Fruit fly (Drosophila melanogaster) ovary, adult (tissue): ENCODE data around the gene CG13601.

ENCODE experiments used
- CG17801 ChIP-seq: fragments of 200-800 bp; optimal IDR thresholded peaks from 2 replicates; lab custom pipeline; 2019; ENCODE audit warnings: missing biosample characterization, mild to moderate bottlenecking, missing genetic modification characterization, moderate library complexity; ENCODE audit not compliant: partially characterized antibody

Gene CG13601

DNA sequence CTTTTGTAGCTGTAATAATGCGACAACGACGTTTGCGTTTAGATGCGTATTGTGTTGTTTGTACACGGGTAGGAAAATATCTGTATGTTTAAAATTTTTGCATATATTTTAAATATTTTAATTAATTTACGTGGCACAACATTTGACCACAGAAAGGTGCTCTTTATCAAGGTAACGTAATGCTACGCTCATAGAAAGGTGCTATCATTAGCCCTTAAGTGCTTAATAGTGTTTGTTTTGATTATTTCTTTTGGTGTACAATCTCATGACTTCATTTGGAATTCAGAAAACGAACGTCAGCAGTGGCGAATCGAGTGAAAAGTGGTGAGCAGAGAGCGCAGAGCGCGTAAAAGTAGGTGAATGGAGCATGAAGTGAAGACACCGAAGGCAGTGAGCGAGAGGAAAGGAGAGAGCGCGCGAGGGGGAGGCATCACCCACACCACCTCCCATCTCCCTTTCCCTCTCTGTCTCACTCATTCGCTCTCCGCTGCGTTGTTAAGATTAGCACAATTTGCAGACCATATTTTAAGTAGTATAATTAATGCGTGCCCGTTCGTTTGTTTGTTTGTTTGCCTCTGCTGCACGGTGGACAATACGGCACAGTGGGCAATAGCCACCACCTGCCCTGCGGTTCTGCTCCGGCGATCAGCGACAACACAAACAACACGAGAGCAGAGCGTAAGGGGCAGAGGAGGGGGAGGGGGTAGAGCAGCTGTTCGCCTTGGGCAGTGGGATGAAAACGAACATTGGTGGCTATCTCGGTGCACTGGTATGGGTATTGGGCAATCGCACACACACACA lies 5.5 kb downstream of the CG13601 start:
- peak; percentile 75 for TF ChIP-seq CG17801 (GFP tag; lab: Kevin White, UChicago)

DNA sequence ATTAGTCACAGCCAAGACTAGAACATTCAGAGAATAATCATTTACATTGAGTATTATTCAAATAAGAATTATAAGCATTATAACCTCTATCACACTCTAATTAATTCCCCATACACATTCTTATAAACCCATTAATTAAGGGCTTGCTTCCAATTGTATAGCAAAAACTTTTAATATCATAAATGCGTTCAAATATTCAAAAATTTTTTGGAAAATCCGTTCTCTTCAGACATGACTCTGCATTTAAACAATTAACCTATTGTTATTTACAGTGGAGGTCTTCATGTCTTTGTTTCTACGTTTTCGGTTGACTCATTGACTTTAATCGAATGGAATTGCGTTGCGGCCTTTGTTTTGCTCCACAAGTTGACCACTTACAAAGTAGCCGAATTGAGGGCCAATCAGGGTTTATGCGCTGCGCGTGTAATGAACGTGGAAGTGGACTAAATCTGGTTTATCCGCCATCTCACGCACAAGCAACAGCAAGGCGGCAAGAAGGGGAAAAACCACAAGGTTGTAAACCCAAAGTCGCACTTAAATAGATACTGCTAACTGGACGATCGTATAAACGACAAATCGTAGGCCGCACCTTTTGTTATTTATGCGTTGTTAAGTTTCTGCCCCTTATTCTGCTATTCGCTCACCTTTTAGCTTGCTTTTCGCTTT lies 6.4 kb downstream of the CG13601 start:
- peak; percentile 47 for TF ChIP-seq CG17801 (GFP tag; lab: Kevin White, UChicago)

- no peak for TF ChIP-seq CG17801 (GFP tag; lab: Kevin White, UChicago)
Observed at dm6 chr3R:23920387-23920786, 7.0 kb downstream of the CG13601 start.

DNA sequence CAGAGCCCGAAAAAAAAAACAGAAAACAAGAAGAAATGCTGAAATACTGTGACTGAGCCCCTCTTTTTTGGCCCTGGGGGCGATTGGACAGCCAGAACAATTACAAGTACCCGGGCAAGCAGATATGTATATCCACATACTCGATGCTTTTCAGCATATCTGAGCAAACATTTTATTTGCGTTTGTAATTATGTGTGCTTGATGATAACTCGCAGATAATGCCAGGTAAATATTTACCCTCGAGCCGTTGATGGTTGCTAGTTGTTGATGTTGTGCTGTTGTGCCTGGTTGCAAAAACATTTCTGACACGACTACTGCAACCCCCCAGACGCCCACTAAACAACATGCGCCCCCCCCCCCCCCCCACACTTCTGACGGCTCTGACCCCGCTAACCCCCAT lies 8.1 kb downstream of the CG13601 start:
- TF ChIP-seq CG17801 (GFP tag; lab: Kevin White, UChicago), result no peak

DNA sequence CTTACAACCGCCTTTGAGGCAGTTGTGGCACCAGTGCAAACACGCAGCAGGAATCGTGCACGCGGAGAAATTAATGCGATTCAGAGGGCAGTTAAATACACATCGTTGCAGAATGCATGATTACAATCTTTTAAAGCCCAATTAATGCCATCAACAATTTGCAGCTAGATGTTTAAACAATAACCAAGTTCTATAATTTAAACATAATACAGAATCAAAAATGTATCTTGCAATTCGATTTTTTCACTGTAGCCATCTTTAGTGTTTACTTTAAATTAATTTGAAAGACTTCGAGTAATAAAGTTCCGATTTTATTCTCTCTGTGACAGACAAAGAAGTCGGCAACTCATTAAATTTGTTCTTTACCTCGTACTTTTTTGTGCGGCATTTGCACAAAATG lies 11.5 kb downstream of the CG13601 start:
- TF ChIP-seq CG17801 (GFP tag; lab: Kevin White, UChicago), result no peak

- no peak for TF ChIP-seq CG17801 (GFP tag; lab: Kevin White, UChicago)
Observed at dm6 chr3R:23915042-23915428, 12.4 kb downstream of the CG13601 start.

DNA sequence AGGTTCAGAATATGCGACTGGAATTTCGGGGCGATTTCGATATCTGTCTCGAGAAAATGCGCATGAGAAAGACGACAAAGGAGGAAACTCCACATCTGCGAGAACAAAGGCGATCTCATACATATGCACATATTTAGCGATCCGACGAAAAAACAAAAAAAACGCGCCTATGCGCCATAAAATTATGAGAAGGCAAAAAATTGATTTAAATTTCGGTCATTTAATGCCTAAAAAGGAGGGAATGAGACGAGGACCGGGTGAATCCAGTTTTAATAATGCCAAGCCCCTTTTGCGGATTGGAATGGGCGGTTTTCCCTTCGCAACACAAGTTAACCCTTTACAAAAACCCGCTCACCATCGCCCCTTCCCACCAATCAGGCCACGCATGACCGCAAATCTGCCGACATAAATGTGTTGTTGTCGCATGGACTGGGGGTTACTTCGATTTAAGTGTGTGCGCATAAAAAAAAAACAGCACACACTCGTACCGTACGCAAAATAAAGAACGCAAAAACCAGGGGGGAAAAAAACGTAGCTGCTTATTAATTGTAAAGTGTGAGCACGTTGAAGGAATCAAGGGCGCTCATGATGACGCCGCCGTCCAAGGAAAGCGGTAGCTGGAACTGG lies 12.9 kb downstream of the CG13601 start:
- TF ChIP-seq CG17801 (GFP tag; lab: Kevin White, UChicago), result no peak

DNA sequence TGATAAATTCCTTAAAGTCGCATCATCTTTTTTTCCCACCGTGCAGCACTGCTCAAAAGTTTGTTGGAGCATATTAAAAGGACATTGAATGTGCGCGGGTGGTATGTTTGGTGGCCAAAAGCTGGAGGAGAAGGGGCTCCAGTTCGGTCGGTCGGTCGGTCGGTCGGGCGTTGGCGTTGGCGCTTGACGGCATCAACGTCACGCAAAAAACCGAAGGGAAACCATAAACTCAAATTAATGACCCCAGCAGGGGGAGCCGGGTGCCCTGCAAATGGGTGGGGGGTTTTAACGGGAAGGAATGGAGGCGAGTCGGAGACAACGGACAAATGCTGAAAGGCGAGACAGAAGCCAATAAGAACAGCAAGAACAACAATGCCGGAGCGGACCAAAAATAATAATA lies 15.1 kb downstream of the CG13601 start:
- no peak for TF ChIP-seq CG17801 (GFP tag; lab: Kevin White, UChicago)

DNA sequence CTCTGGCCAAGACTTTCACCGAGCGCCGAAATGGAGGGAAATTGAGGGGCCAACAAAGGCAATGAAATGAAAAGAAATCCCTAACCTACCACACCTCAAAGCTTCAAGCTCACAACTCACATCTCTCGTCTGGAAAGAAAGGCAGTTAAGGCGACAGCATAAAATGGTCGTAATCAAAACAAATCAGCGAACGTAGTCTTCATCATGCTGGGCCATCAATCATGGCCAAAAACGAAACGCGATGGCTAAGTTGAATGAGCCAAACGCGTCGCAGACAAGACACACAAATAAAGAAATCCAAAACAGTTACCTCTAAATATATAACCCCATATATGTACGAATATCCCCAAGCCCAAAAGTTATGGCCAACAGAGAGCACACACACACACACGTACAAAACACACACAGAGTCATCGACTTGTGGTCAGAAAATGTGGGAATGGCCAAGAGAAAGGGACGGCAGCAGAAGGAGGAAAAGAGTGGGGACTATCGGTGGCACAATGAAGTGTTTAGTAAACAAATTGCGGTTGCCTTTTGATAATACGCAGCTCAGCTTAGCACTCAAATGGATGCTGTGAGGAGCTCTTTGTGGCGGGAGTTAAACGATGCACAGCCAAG lies 16.3 kb downstream of the CG13601 start:
- TF ChIP-seq CG17801 (GFP tag; lab: Kevin White, UChicago), result no peak

DNA sequence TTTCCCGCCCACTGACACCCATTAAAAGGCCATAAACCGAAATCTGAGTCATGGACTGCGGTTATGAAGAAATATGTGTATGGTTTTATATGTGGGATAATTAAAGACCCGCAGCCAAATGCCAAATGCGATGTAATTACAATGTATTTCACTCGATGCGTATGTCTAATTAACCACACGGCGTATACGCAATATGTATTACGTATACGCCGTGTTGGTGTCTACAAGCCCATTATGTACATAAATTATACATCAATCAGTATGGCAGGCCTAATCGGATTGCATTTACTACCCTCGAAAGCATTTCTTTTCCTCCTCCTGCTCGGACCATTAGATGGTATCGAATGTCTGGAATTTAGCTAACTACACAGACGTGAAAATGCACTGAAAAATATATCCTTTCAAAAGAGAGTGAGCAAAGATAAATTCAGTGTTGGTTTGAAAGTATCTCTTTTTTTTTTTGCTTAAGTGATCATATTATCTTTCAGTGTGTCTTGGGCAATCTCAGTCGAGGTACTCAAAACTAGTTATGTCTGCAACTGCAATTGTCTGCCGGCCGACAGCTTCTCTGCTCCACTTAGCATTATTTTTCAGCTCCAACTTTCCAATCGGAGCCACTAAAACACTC lies 17.1 kb downstream of the CG13601 start:
- TF ChIP-seq CG17801 (GFP tag; lab: Kevin White, UChicago), result no peak

- no peak for TF ChIP-seq CG17801 (GFP tag; lab: Kevin White, UChicago)
Observed at dm6 chr3R:23909347-23909862, 18.0 kb downstream of the CG13601 start.

- no peak for TF ChIP-seq CG17801 (GFP tag; lab: Kevin White, UChicago)
Observed at dm6 chr3R:23903425-23903824, 24.0 kb downstream of the CG13601 start.

dm6 chr3R:23902557-23902956 lies 24.9 kb downstream of the CG13601 start:
- TF ChIP-seq CG17801 (GFP tag; lab: Kevin White, UChicago), result no peak

DNA sequence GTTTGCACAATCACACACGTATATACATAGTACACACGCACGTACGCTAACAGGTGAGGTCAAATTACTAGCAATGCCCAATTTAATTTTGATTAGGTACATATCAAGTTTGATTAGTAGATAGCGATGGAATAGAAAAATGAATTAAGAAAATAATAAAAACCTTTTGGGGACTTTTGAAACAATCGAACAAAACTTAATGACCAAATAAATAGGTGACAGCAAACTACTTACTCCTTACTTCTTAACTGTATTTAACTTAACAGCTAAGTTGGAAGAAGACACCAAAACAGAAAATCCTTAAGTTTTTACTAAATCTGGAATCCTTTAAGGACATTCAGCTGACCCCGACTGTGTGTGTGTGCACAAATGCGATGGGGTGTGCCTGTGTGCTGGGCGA lies 25.4 kb downstream of the CG13601 start:
- TF ChIP-seq CG17801 (GFP tag; lab: Kevin White, UChicago), result no peak

DNA sequence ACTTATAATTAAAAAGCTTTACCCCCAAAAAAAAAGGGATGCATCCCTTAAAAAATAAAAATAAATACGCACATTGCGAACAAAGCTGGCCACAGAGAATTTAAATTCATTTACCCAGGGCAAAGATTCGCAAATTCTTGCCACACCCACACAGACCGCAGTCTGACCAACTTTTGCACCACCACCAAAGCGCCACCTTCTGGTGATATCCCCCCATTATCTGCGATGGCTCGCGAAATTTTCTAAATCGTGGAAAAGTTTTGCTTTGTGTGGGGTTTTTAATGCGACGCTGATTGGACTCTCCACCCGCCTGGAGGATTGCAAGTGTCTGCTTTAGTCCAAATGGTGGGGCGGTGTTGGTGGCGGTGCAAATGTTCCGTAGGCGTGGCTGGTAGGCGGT lies 27.3 kb downstream of the CG13601 start:
- no peak for TF ChIP-seq CG17801 (GFP tag; lab: Kevin White, UChicago)
